Fruit fly (Drosophila melanogaster): Measurements from ENCODE around the gene CG42578.

- no peak for TF ChIP-seq bab1 (GFP tag; optimal IDR thresholded peaks at IDR 0.05)
- no peak for TF ChIP-seq CG7101 (tag; optimal IDR thresholded peaks at IDR 0.05)
- no peak for TF ChIP-seq CG12768 (GFP tag; optimal IDR thresholded peaks at IDR 0.05)
- TF ChIP-seq CG5204 (GFP tag; optimal IDR thresholded peaks at IDR 0.05), result no peak
- no peak for TF ChIP-seq Mnt (GFP tag; optimal IDR thresholded peaks at IDR 0.05)
- no peak for TF ChIP-seq CG11617 (GFP tag; optimal IDR thresholded peaks at IDR 0.05)
- TF ChIP-seq cnc (optimal IDR thresholded peaks at IDR 0.05), result no peak
- TF ChIP-seq toe (GFP tag; optimal IDR thresholded peaks at IDR 0.05), result no peak
- no peak for TF ChIP-seq tj (GFP tag; optimal IDR thresholded peaks at IDR 0.05)
- no peak for TF ChIP-seq cic (GFP tag; optimal IDR thresholded peaks at IDR 0.05)
- no peak for TF ChIP-seq kay (GFP tag; ENCODE audit: borderline replicate concordance)
- TF ChIP-seq CG1620 (GFP tag; optimal IDR thresholded peaks at IDR 0.05), result no peak
These were observed 2.8 kb downstream of the CG42578 start, which contains the start of gene tbc for dm6 chrX:20448828-20449427.

Measured in whole organism, adult.